Fruit fly (Drosophila melanogaster) whole organism, prepupa: ENCODE data around the gene Npc2b.

ENCODE experiments used
- Blimp-1 ChIP-seq: fragments of 200-800 bp; sonication (Bioruptor generic); optimal IDR thresholded peaks from 3 replicates; lab custom pipeline; 2017; ENCODE audit warnings: missing biosample characterization, missing genetic modification characterization, mild to moderate bottlenecking, moderate library complexity, missing genetic modification reagents
- CG10631 ChIP-seq: fragments of 200-800 bp; sonication (Bioruptor generic); optimal IDR thresholded peaks from 2 replicates; lab custom pipeline; 2016; ENCODE audit warnings: missing biosample characterization, missing genetic modification characterization
- CG10669 ChIP-seq: fragments of 200-800 bp; sonication (Bioruptor generic); optimal IDR thresholded peaks from 3 replicates; lab custom pipeline; 2018; ENCODE audit warnings: missing biosample characterization, mild to moderate bottlenecking, missing genetic modification characterization, moderate library complexity
- CG11294 ChIP-seq: fragments of 200-800 bp; sonication (Bioruptor generic); IDR thresholded peaks from 2 replicates; pipeline ENCODE4 v1.3.6; 2022; ENCODE audit warnings: missing biosample characterization, missing genetic modification characterization
- CG11762 ChIP-seq: fragments of 200-800 bp; sonication (Bioruptor generic); optimal IDR thresholded peaks from 3 replicates; lab custom pipeline; 2016; ENCODE audit warnings: missing biosample characterization, missing genetic modification characterization; ENCODE audit not compliant: insufficient read depth
- CG1621 ChIP-seq: fragments of 200-800 bp; sonication (Bioruptor generic); optimal IDR thresholded peaks from 3 replicates; lab custom pipeline; 2018; ENCODE audit warnings: missing biosample characterization, mild to moderate bottlenecking, missing genetic modification characterization
- CG16779 ChIP-seq: fragments of 200-800 bp; sonication (Bioruptor generic); optimal IDR thresholded peaks from 3 replicates; lab custom pipeline; 2017; ENCODE audit warnings: missing biosample characterization, mild to moderate bottlenecking, missing genetic modification characterization
- CG3032 ChIP-seq: fragments of 200-800 bp; optimal IDR thresholded peaks from 2 replicates; lab custom pipeline; 2019; ENCODE audit warnings: missing biosample characterization, mild to moderate bottlenecking, missing genetic modification characterization, moderate library complexity
- CG31627 ChIP-seq: fragments of 200-800 bp; sonication (Bioruptor generic); optimal IDR thresholded peaks from 3 replicates; lab custom pipeline; 2016; ENCODE audit warnings: missing biosample characterization, missing genetic modification characterization
- CG32006 ChIP-seq: fragments of 200-800 bp; sonication (Bioruptor generic); optimal IDR thresholded peaks from 3 replicates; lab custom pipeline; 2017; ENCODE audit warnings: missing biosample characterization, mild to moderate bottlenecking, missing genetic modification characterization
- CG34406 ChIP-seq: fragments of 200-800 bp; sonication (Bioruptor generic); optimal IDR thresholded peaks from 3 replicates; lab custom pipeline; 2016; ENCODE audit warnings: missing biosample characterization, missing genetic modification characterization
- CG3919 ChIP-seq: fragments of 200-800 bp; sonication (Bioruptor generic); optimal IDR thresholded peaks from 3 replicates; lab custom pipeline; 2016; ENCODE audit warnings: missing biosample characterization, missing genetic modification characterization
- CG4318 ChIP-seq: fragments of 200-800 bp; sonication (Bioruptor generic); optimal IDR thresholded peaks from 3 replicates; lab custom pipeline; 2017; ENCODE audit warnings: missing biosample characterization, mild to moderate bottlenecking, missing genetic modification characterization
- CG6163 ChIP-seq: fragments of 200-800 bp; sonication (Bioruptor generic); IDR thresholded peaks from 3 replicates; pipeline ENCODE4 v1.3.6; 2022; ENCODE audit warnings: missing biosample characterization, missing genetic modification characterization
- CG6276 ChIP-seq: fragments of 200-800 bp; sonication (Bioruptor generic); optimal IDR thresholded peaks from 2 replicates; lab custom pipeline; 2017; ENCODE audit warnings: missing biosample characterization, mild to moderate bottlenecking, missing genetic modification characterization
- CG6808 ChIP-seq: fragments of 200-800 bp; sonication (Bioruptor generic); optimal IDR thresholded peaks from 3 replicates; lab custom pipeline; 2017; ENCODE audit warnings: missing biosample characterization, missing genetic modification characterization, mild to moderate bottlenecking, moderate library complexity, missing genetic modification reagents
- CG6854 ChIP-seq: fragments of 200-800 bp; sonication (Bioruptor generic); optimal IDR thresholded peaks from 2 replicates; lab custom pipeline; 2017; ENCODE audit warnings: missing biosample characterization, mild to moderate bottlenecking, missing genetic modification characterization
- CG7368 ChIP-seq: fragments of 200-800 bp; sonication (Bioruptor generic); optimal IDR thresholded peaks from 3 replicates; lab custom pipeline; 2016; ENCODE audit warnings: missing biosample characterization, missing genetic modification characterization
- CG8119 ChIP-seq: fragments of 200-800 bp; sonication (Bioruptor generic); IDR thresholded peaks from 3 replicates; pipeline ENCODE4 v1.3.6; 2022; ENCODE audit warnings: missing biosample characterization, missing genetic modification characterization
- CG8319 ChIP-seq: fragments of 200-800 bp; sonication (Bioruptor generic); optimal IDR thresholded peaks from 3 replicates; lab custom pipeline; 2016; ENCODE audit warnings: missing biosample characterization, missing genetic modification characterization
- CG8632 ChIP-seq: fragments of 200-800 bp; sonication (Bioruptor generic); optimal IDR thresholded peaks from 3 replicates; lab custom pipeline; 2016; ENCODE audit warnings: missing biosample characterization, missing genetic modification characterization
- CG9139 ChIP-seq: fragments of 200-800 bp; sonication (Bioruptor generic); optimal IDR thresholded peaks from 3 replicates; lab custom pipeline; 2017; ENCODE audit warnings: missing biosample characterization, mild to moderate bottlenecking, missing genetic modification characterization
- Eip75B ChIP-seq: fragments of 200-800 bp; sonication (Bioruptor generic); optimal IDR thresholded peaks from 3 replicates; lab custom pipeline; 2016; ENCODE audit warnings: missing biosample characterization, missing genetic modification characterization
- Eip78C ChIP-seq: fragments of 200-800 bp; sonication (Bioruptor generic); peaks from one replicate; lab custom pipeline; 2016; ENCODE audit warnings: missing biosample characterization, missing genetic modification characterization
- Eip93F ChIP-seq: fragments of 200-800 bp; sonication (Bioruptor generic); optimal IDR thresholded peaks from 2 replicates; lab custom pipeline; 2016; ENCODE audit warnings: missing biosample characterization, mild to moderate bottlenecking, missing genetic modification characterization
- Ets21C ChIP-seq: fragments of 200-800 bp; sonication (Bioruptor generic); optimal IDR thresholded peaks from 3 replicates; lab custom pipeline; 2016; ENCODE audit warnings: missing biosample characterization, missing genetic modification characterization
- Ets96B ChIP-seq: fragments of 200-800 bp; optimal IDR thresholded peaks from 2 replicates; lab custom pipeline; 2019; ENCODE audit warnings: missing biosample characterization, mild to moderate bottlenecking, missing genetic modification characterization, moderate library complexity
- Gug ChIP-seq: fragments of 200-800 bp; sonication (Bioruptor generic); IDR thresholded peaks from 2 replicates; pipeline ENCODE4 v1.3.6; 2022; ENCODE audit warnings: missing biosample characterization, missing genetic modification characterization
- Hr38 ChIP-seq: sonication (Bioruptor generic); optimal IDR thresholded peaks from 2 replicates; lab custom pipeline; 2016; ENCODE audit warnings: missing biosample characterization, missing genetic modification characterization
- Hr39 ChIP-seq: fragments of 200-800 bp; sonication (Bioruptor generic); optimal IDR thresholded peaks from 2 replicates; lab custom pipeline; 2016; ENCODE audit warnings: missing biosample characterization, missing genetic modification characterization
- Lpt ChIP-seq: fragments of 200-800 bp; sonication (Bioruptor generic); optimal IDR thresholded peaks from 3 replicates; lab custom pipeline; 2016; ENCODE audit warnings: missing biosample characterization, missing genetic modification characterization
- Met ChIP-seq: fragments of 200-800 bp; sonication (Bioruptor generic); optimal IDR thresholded peaks from 3 replicates; lab custom pipeline; 2016; ENCODE audit warnings: missing biosample characterization, missing genetic modification characterization
- OdsH ChIP-seq: fragments of 200-800 bp; sonication (Bioruptor generic); optimal IDR thresholded peaks from 3 replicates; lab custom pipeline; 2016; ENCODE audit warnings: missing biosample characterization, missing genetic modification characterization
- Sox102F ChIP-seq: fragments of 200-800 bp; sonication (Bioruptor generic); optimal IDR thresholded peaks from 2 replicates; lab custom pipeline; 2016; ENCODE audit warnings: missing biosample characterization, mild to moderate bottlenecking, missing genetic modification characterization
- Sox14 ChIP-seq: fragments of 200-800 bp; sonication (Bioruptor generic); optimal IDR thresholded peaks from 3 replicates; lab custom pipeline; 2016; ENCODE audit warnings: missing biosample characterization, missing genetic modification characterization
- Sox15 ChIP-seq: fragments of 200-800 bp; sonication (Bioruptor generic); optimal IDR thresholded peaks from 3 replicates; lab custom pipeline; 2016; ENCODE audit warnings: missing biosample characterization, missing genetic modification characterization
- achi ChIP-seq: fragments of 200-800 bp; sonication (Bioruptor generic); optimal IDR thresholded peaks from 3 replicates; lab custom pipeline; 2016; ENCODE audit warnings: missing biosample characterization, missing genetic modification characterization
- acj6 ChIP-seq: fragments of 200-800 bp; sonication (Bioruptor generic); optimal IDR thresholded peaks from 3 replicates; lab custom pipeline; 2016; ENCODE audit warnings: missing biosample characterization, missing genetic modification characterization
- cyc ChIP-seq: fragments of 200-800 bp; sonication (Bioruptor generic); optimal IDR thresholded peaks from 3 replicates; lab custom pipeline; 2016; ENCODE audit warnings: missing biosample characterization, missing genetic modification characterization
- eg ChIP-seq: fragments of 200-800 bp; sonication (Bioruptor generic); IDR thresholded peaks from 3 replicates; pipeline ENCODE4 v1.3.6; 2022; ENCODE audit warnings: missing biosample characterization, missing genetic modification characterization
- esn ChIP-seq: fragments of 200-800 bp; sonication (Bioruptor generic); optimal IDR thresholded peaks from 2 replicates; lab custom pipeline; 2016; ENCODE audit warnings: missing biosample characterization, mild to moderate bottlenecking, missing genetic modification characterization, moderate library complexity
- fd85E ChIP-seq: fragments of 200-800 bp; sonication (Bioruptor generic); optimal IDR thresholded peaks from 3 replicates; lab custom pipeline; 2016; ENCODE audit warnings: missing biosample characterization, missing genetic modification characterization
- fkh ChIP-seq: fragments of 200-800 bp; sonication (Bioruptor generic); optimal IDR thresholded peaks from 3 replicates; lab custom pipeline; 2017; ENCODE audit warnings: missing biosample characterization, mild to moderate bottlenecking, missing genetic modification characterization, moderate library complexity
- lz ChIP-seq: fragments of 200-800 bp; sonication (Bioruptor generic); optimal IDR thresholded peaks from 3 replicates; lab custom pipeline; 2016; ENCODE audit warnings: missing biosample characterization, missing genetic modification characterization
- pdm3 ChIP-seq: fragments of 200-800 bp; sonication (Bioruptor generic); optimal IDR thresholded peaks from 3 replicates; lab custom pipeline; 2016; ENCODE audit warnings: missing biosample characterization, missing genetic modification characterization
- salr ChIP-seq, 2 experiments: fragments of 200-800 bp; sonication (Bioruptor generic); optimal IDR thresholded peaks; 3 replicates each; lab custom pipeline; 2016 to 2018; ENCODE audit warnings: missing biosample characterization in 2 of 2, missing genetic modification characterization in 2 of 2, mild to moderate bottlenecking in 1 of 2
- spab ChIP-seq: fragments of 200-800 bp; sonication (Bioruptor generic); optimal IDR thresholded peaks from 2 replicates; lab custom pipeline; 2017; ENCODE audit warnings: missing biosample characterization, mild to moderate bottlenecking, missing genetic modification characterization, missing genetic modification reagents
- ss ChIP-seq, 2 experiments: fragments of 200-800 bp; sonication (Bioruptor generic); optimal IDR thresholded peaks; 2 replicates in 1 of 2; 3 replicates in 1 of 2; lab custom pipeline; 2017 to 2018; ENCODE audit warnings: mild to moderate bottlenecking in 2 of 2, missing biosample characterization in 2 of 2, missing genetic modification characterization in 2 of 2, moderate library complexity in 1 of 2
- svp ChIP-seq: fragments of 200-800 bp; sonication (Bioruptor generic); peaks from one replicate; lab custom pipeline; 2016; ENCODE audit warnings: missing biosample characterization, missing genetic modification characterization
- topi ChIP-seq: fragments of 200-800 bp; sonication (Bioruptor generic); optimal IDR thresholded peaks from 3 replicates; lab custom pipeline; 2016; ENCODE audit warnings: missing biosample characterization, missing genetic modification characterization
- vri ChIP-seq: fragments of 200-800 bp; sonication (Bioruptor generic); optimal IDR thresholded peaks from 3 replicates; lab custom pipeline; 2016; ENCODE audit warnings: missing biosample characterization, mild to moderate bottlenecking, missing genetic modification characterization

The Npc2b gene

DNA sequence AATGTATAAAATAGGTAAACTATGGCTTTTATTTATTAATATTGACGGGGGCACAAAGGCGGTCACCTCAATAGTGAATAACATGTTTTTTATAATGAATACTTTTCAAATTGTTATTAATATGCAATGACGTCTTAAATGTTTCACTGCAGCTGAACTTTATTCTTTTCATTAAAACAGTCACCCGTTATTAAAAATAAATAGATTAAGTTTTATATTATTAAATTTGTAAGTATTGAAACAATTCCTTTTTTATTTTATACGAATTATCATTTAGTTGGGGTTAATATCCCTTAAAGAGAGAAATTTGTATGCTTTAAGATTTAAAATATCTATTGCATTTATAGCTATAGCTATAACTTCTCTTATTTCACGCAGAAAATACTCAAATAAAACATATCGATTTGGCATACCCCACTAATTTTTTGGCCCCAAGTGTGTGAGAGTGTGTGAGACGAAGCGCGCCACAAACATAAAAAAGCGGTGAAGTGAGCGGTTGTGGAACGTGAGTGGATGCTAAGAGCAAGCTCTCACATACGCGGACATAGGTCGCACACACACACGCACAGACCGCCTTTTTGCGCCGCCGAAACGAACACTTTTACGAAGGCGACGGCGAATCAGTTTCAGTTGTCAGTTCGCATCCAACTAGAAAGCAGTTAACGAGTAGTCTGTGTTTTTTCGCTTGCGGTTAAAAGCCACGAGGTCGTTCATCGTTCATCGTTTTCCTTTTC, 32.8 kb upstream of the Npc2b start, which contains the start of gene foxo:
foxo (plus strand) TSS at position 626 of the 734 bp plus-strand sequence.
- TF ChIP-seq CG6276 (GFP tag; lab: Kevin White, UChicago) (peak; percentile 83), Met (GFP tag; lab: Kevin White, UChicago) (peak; percentile 63), CG10669 (GFP tag; lab: Kevin White, UChicago) (peak; percentile 59), CG4318 (GFP tag; lab: Kevin White, UChicago) (peak; percentile 59), Hr39 (GFP tag; lab: Kevin White, UChicago) (peak; percentile 43), CG3919 (GFP tag; lab: Kevin White, UChicago) (peak; percentile 77), ss (GFP tag; optimal IDR thresholded peaks at IDR 0.05; lab: Kevin White, UChicago) (peak; percentile 6 to 54), svp (GFP tag; lab: Kevin White, UChicago) (peak; percentile 84), eg (GFP tag; lab: Robert Waterston, UW) (peak; percentile 66), CG8632 (GFP tag; lab: Kevin White, UChicago) (peak; percentile 62), OdsH (GFP tag; lab: Kevin White, UChicago) (peak; percentile 66), CG32006 (GFP tag; lab: Kevin White, UChicago) (peak; percentile 86), CG8319 (GFP tag; lab: Kevin White, UChicago) (peak; percentile 52), lz (GFP tag; lab: Kevin White, UChicago) (peak; percentile 40), Gug (peak; percentile 26; the same call in 1 of the 2 replicates), vri (GFP tag; lab: Kevin White, UChicago) (peak; percentile 56), salr (GFP tag; optimal IDR thresholded peaks at IDR 0.05; lab: Kevin White, UChicago) (peak; percentile 27 to 82), CG1621 (tag; lab: Kevin White, UChicago) (no peak), spab (GFP tag; lab: Kevin White, UChicago) (peak; percentile 54), Hr38 (GFP tag; lab: Kevin White, UChicago) (no peak), Eip78C (GFP tag; lab: Kevin White, UChicago) (peak; percentile 87), CG6854 (GFP tag; lab: Kevin White, UChicago) (peak; percentile 32), CG11762 (peak; percentile 43), Sox102F (GFP tag; lab: Kevin White, UChicago) (peak; percentile 59), Lpt (GFP tag; lab: Kevin White, UChicago) (peak; percentile 36), CG9139 (GFP tag; lab: Kevin White, UChicago) (peak; percentile 32), cyc (peak; percentile 37), CG11294 (GFP tag; lab: Robert Waterston, UW) (no peak), CG6163 (GFP tag; lab: Robert Waterston, UW) (peak; percentile 76), achi (peak; percentile 63), CG8119 (peak; percentile 74; the same call in 2 of the 3 replicates), CG34406 (GFP tag; lab: Kevin White, UChicago) (peak; percentile 70), Sox15 (peak; percentile 42), fd85E (GFP tag; lab: Kevin White, UChicago) (no peak), acj6 (GFP tag; lab: Kevin White, UChicago) (peak; percentile 61), fkh (GFP tag; lab: Kevin White, UChicago) (peak; percentile 66), Eip93F (no peak), esn (GFP tag; lab: Kevin White, UChicago) (peak; percentile 61), CG6808 (GFP tag; lab: Kevin White, UChicago) (peak; percentile 49), CG16779 (tag; lab: Kevin White, UChicago) (peak; percentile 31), CG3032 (tag; lab: Kevin White, UChicago) (peak; percentile 64), CG10631 (GFP tag; lab: Kevin White, UChicago) (peak; percentile 69), Eip75B (GFP tag; lab: Kevin White, UChicago) (peak; percentile 47), topi (GFP tag; lab: Kevin White, UChicago) (peak; percentile 60), Blimp-1 (GFP tag; lab: Kevin White, UChicago) (no peak), Ets21C (GFP tag; lab: Kevin White, UChicago) (peak; percentile 22), CG7368 (GFP tag; lab: Kevin White, UChicago) (no peak), Ets96B (peak; percentile 65), Sox14 (GFP tag; lab: Kevin White, UChicago) (peak; percentile 54), CG31627 (peak; percentile 51), pdm3 (GFP tag; lab: Kevin White, UChicago) (peak; percentile 68)
